Worm (Caenorhabditis elegans) whole organism, young adult: ENCODE measurements around the gene tag-234.
A peak's percentile ranks its signal among the peaks of the same experiment; 100 is the strongest.

Source experiments
- B0336.3 ChIP-seq: fragments of 200-800 bp; sonication (Bioruptor generic); IDR thresholded peaks from 2 replicates; pipeline ENCODE4 v1.3.6; 2022; ENCODE audit warnings: missing genetic modification characterization, missing compliant biosample characterization
- C17E4.6 ChIP-seq: fragments of 200-800 bp; sonication (Bioruptor generic); IDR thresholded peaks from 2 replicates; pipeline ENCODE4 v1.3.6; 2022; ENCODE audit warnings: missing genetic modification reagents, missing genetic modification characterization, missing compliant biosample characterization
- D2030.7 ChIP-seq: fragments of 200-800 bp; sonication (Bioruptor generic); IDR thresholded peaks from 2 replicates; pipeline ENCODE4 v1.3.6; 2022; ENCODE audit warnings: missing genetic modification reagents, missing genetic modification characterization, missing compliant biosample characterization
- F10E7.11 ChIP-seq: sonication (generic microtip); optimal IDR thresholded peaks from 2 replicates; lab custom pipeline; 2017; ENCODE audit warnings: mild to moderate bottlenecking, missing genetic modification characterization, moderate library complexity, missing compliant biosample characterization
- F22D6.2 ChIP-seq: sonication (generic microtip); optimal IDR thresholded peaks from 2 replicates; lab custom pipeline; 2016; ENCODE audit warnings: mild to moderate bottlenecking, missing genetic modification characterization, missing compliant biosample characterization
- F37B4.10 ChIP-seq: fragments of 200-800 bp; sonication (Bioruptor generic); IDR thresholded peaks from 2 replicates; pipeline ENCODE4 v1.3.6; 2022; ENCODE audit warnings: missing genetic modification characterization, missing compliant biosample characterization
- F55B11.4 ChIP-seq: sonication (generic microtip); optimal IDR thresholded peaks from 2 replicates; lab custom pipeline; 2016; ENCODE audit warnings: missing compliant biosample characterization, missing genetic modification characterization, borderline replicate concordance; ENCODE audit not compliant: insufficient read depth
- K12H6.12 ChIP-seq: fragments of 200-800 bp; sonication (Bioruptor generic); optimal IDR thresholded peaks from 2 replicates; lab custom pipeline; 2018; ENCODE audit warnings: mild to moderate bottlenecking, missing genetic modification characterization, missing compliant biosample characterization
- Y53F4B.3 ChIP-seq: fragments of 200-800 bp; sonication (Bioruptor generic); IDR thresholded peaks from 2 replicates; pipeline ENCODE4 v1.3.6; 2022; ENCODE audit warnings: missing genetic modification reagents, missing genetic modification characterization, missing compliant biosample characterization
- Y67H2A.10 ChIP-seq: fragments of 200-800 bp; sonication (Bioruptor generic); conservative IDR thresholded peaks from 2 replicates; pipeline ENCODE4 v1.3.6; 2022; ENCODE audit warnings: missing genetic modification reagents, missing genetic modification characterization, missing compliant biosample characterization
- Y79H2A.3 ChIP-seq: fragments of 200-800 bp; sonication (Bioruptor generic); conservative IDR thresholded peaks from 2 replicates; pipeline ENCODE4 v1.3.6; 2022; ENCODE audit warnings: missing genetic modification reagents, missing genetic modification characterization, missing compliant biosample characterization
- aptf-3 ChIP-seq: fragments of 200-800 bp; sonication (Bioruptor generic); IDR thresholded peaks from 2 replicates; pipeline ENCODE4 v1.3.6; 2022; ENCODE audit warnings: missing genetic modification characterization, missing compliant biosample characterization
- atf-7 ChIP-seq: sonication (generic microtip); optimal IDR thresholded peaks from 2 replicates; lab custom pipeline; 2017; ENCODE audit warnings: mild to moderate bottlenecking, missing genetic modification characterization, missing compliant biosample characterization
- attf-3 ChIP-seq: fragments of 200-800 bp; sonication (Bioruptor generic); conservative IDR thresholded peaks from 2 replicates; pipeline ENCODE4 v1.3.6; 2022; ENCODE audit warnings: missing genetic modification reagents, missing genetic modification characterization, missing compliant biosample characterization
- attf-5 ChIP-seq: fragments of 200-800 bp; sonication (Bioruptor generic); optimal IDR thresholded peaks from 2 replicates; lab custom pipeline; 2018; ENCODE audit warnings: mild to moderate bottlenecking, missing genetic modification characterization, missing compliant biosample characterization
- attf-6 ChIP-seq: fragments of 200-800 bp; sonication (Bioruptor generic); IDR thresholded peaks from 2 replicates; pipeline ENCODE4 v1.3.6; 2022; ENCODE audit warnings: missing genetic modification reagents, missing genetic modification characterization, missing compliant biosample characterization
- bed-2 ChIP-seq: fragments of 200-800 bp; sonication (Bioruptor generic); IDR thresholded peaks from 2 replicates; pipeline ENCODE4 v1.3.6; 2022; ENCODE audit warnings: missing genetic modification reagents, missing genetic modification characterization, missing compliant biosample characterization
- ccch-3 ChIP-seq: fragments of 200-800 bp; sonication (Bioruptor generic); optimal IDR thresholded peaks from 2 replicates; lab custom pipeline; 2018; ENCODE audit warnings: mild to moderate bottlenecking, missing genetic modification characterization, missing compliant biosample characterization
- ceh-27 ChIP-seq: fragments of 200-800 bp; sonication (Bioruptor generic); optimal IDR thresholded peaks from 2 replicates; lab custom pipeline; 2018; ENCODE audit warnings: mild to moderate bottlenecking, missing genetic modification characterization, moderate library complexity, missing compliant biosample characterization
- ceh-58 ChIP-seq: fragments of 200-800 bp; sonication (Bioruptor generic); IDR thresholded peaks from 2 replicates; pipeline ENCODE4 v1.3.6; 2022; ENCODE audit warnings: missing genetic modification characterization, missing compliant biosample characterization
- ceh-79 ChIP-seq: sonication (generic microtip); optimal IDR thresholded peaks from 2 replicates; lab custom pipeline; 2017; ENCODE audit warnings: mild to moderate bottlenecking, missing genetic modification characterization, missing compliant biosample characterization
- ceh-91 ChIP-seq: fragments of 200-800 bp; sonication (Bioruptor generic); IDR thresholded peaks from 2 replicates; pipeline ENCODE4 v1.3.6; 2022; ENCODE audit warnings: missing genetic modification reagents, missing genetic modification characterization, missing compliant biosample characterization
- chd-7 ChIP-seq: sonication (generic microtip); optimal IDR thresholded peaks from 2 replicates; lab custom pipeline; 2016; ENCODE audit warnings: mild to moderate bottlenecking, missing genetic modification characterization, moderate library complexity, missing compliant biosample characterization
- dox-1 ChIP-seq: fragments of 200-800 bp; sonication (Bioruptor generic); IDR thresholded peaks from 2 replicates; pipeline ENCODE4 v1.3.6; 2022; ENCODE audit warnings: missing genetic modification reagents, missing genetic modification characterization, missing compliant biosample characterization
- dpff-1 ChIP-seq: sonication (generic microtip); optimal IDR thresholded peaks from 2 replicates; lab custom pipeline; 2017; ENCODE audit warnings: mild to moderate bottlenecking, missing genetic modification characterization, missing compliant biosample characterization
- ets-4 ChIP-seq: fragments of 200-800 bp; sonication (Bioruptor generic); optimal IDR thresholded peaks from 2 replicates; lab custom pipeline; 2018; ENCODE audit warnings: mild to moderate bottlenecking, missing genetic modification characterization, missing compliant biosample characterization
- fkh-3 ChIP-seq: sonication (generic microtip); optimal IDR thresholded peaks from 2 replicates; lab custom pipeline; 2016; ENCODE audit warnings: mild to moderate bottlenecking, missing genetic modification characterization, missing compliant biosample characterization
- hsf-1 ChIP-seq: fragments of 200-800 bp; sonication (Bioruptor generic); IDR thresholded peaks from 2 replicates; pipeline ENCODE4 v1.3.6; 2022; ENCODE audit warnings: missing genetic modification reagents, missing genetic modification characterization, missing compliant biosample characterization
- lag-1 ChIP-seq: fragments of 200-800 bp; sonication (Bioruptor generic); IDR thresholded peaks from 2 replicates; pipeline ENCODE4 v1.3.6; 2022; ENCODE audit warnings: missing genetic modification reagents, missing genetic modification characterization, missing compliant biosample characterization
- let-607 ChIP-seq, 2 experiments: fragments of 200-800 bp in 1 of 2; sonication (Bioruptor generic) in 1 of 2; sonication (generic microtip) in 1 of 2; optimal IDR thresholded peaks; 2 replicates each; lab custom pipeline; 2016 to 2018; ENCODE audit warnings: mild to moderate bottlenecking in 2 of 2, missing compliant biosample characterization in 2 of 2, missing genetic modification characterization in 2 of 2, moderate library complexity in 2 of 2, missing genotype in 1 of 2
- lin-40 ChIP-seq: sonication (generic microtip); optimal IDR thresholded peaks from 2 replicates; lab custom pipeline; 2016; ENCODE audit warnings: missing genetic modification characterization, mild to moderate bottlenecking, missing compliant biosample characterization, missing genotype, missing genetic modification reagents
- madf-8 ChIP-seq: fragments of 200-800 bp; sonication (Bioruptor generic); conservative IDR thresholded peaks from 2 replicates; pipeline ENCODE4 v1.3.6; 2022; ENCODE audit warnings: missing genetic modification reagents, missing genetic modification characterization, missing compliant biosample characterization
- mes-4 ChIP-seq: sonication (generic microtip); optimal IDR thresholded peaks from 2 replicates; lab custom pipeline; 2016; ENCODE audit warnings: missing genotype, missing genetic modification characterization, missing compliant biosample characterization
- mxl-1 ChIP-seq: sonication (generic microtip); optimal IDR thresholded peaks from 2 replicates; lab custom pipeline; 2016; ENCODE audit warnings: missing genetic modification characterization, missing compliant biosample characterization
- nfya-1 ChIP-seq: sonication (generic microtip); optimal IDR thresholded peaks from 2 replicates; lab custom pipeline; 2017; ENCODE audit warnings: antibody characterized with exemption, missing compliant biosample characterization, missing genetic modification characterization, borderline replicate concordance; ENCODE audit not compliant: insufficient read depth
- nfya-2 ChIP-seq: fragments of 200-800 bp; sonication (Bioruptor generic); IDR thresholded peaks from 2 replicates; pipeline ENCODE4 v1.3.6; 2022; ENCODE audit warnings: missing genetic modification reagents, missing genetic modification characterization, missing compliant biosample characterization
- nfyb-1 ChIP-seq: fragments of 200-800 bp; sonication (Bioruptor generic); IDR thresholded peaks from 2 replicates; pipeline ENCODE4 v1.3.6; 2022; ENCODE audit warnings: missing genetic modification reagents, missing genetic modification characterization, missing compliant biosample characterization
- nhr-120 ChIP-seq: fragments of 200-800 bp; sonication (Bioruptor generic); IDR thresholded peaks from 2 replicates; pipeline ENCODE4 v1.3.6; 2022; ENCODE audit warnings: missing genetic modification characterization, missing compliant biosample characterization
- nhr-179 ChIP-seq: sonication (generic microtip); optimal IDR thresholded peaks from 2 replicates; lab custom pipeline; 2016; ENCODE audit warnings: mild to moderate bottlenecking, missing genetic modification characterization, missing compliant biosample characterization
- nhr-80 ChIP-seq: sonication (generic microtip); optimal IDR thresholded peaks from 2 replicates; lab custom pipeline; 2016; ENCODE audit warnings: missing genetic modification characterization, missing compliant biosample characterization
- rcor-1 ChIP-seq: fragments of 200-800 bp; sonication (Bioruptor generic); IDR thresholded peaks from 2 replicates; pipeline ENCODE4 v1.3.6; 2022; ENCODE audit warnings: missing genetic modification reagents, missing genetic modification characterization, missing compliant biosample characterization
- rec-8 ChIP-seq, 2 experiments: sonication (generic microtip); optimal IDR thresholded peaks; 2 replicates each; lab custom pipeline; 2016; ENCODE audit warnings: mild to moderate bottlenecking in 2 of 2, missing genetic modification characterization in 2 of 2, missing genetic modification reagents in 2 of 2, missing genotype in 2 of 2, missing biosample characterization in 1 of 2, missing compliant biosample characterization in 1 of 2, moderate library complexity in 1 of 2
- repo-1 ChIP-seq: sonication (generic microtip); optimal IDR thresholded peaks from 2 replicates; lab custom pipeline; 2017; ENCODE audit warnings: mild to moderate bottlenecking, missing genetic modification characterization, missing compliant biosample characterization
- sdz-38 ChIP-seq: sonication (generic microtip); optimal IDR thresholded peaks from 2 replicates; lab custom pipeline; 2016; ENCODE audit warnings: missing genotype, missing genetic modification characterization, missing compliant biosample characterization
- sea-2 ChIP-seq: fragments of 200-800 bp; sonication (Bioruptor generic); IDR thresholded peaks from 2 replicates; pipeline ENCODE4 v1.3.6; 2022; ENCODE audit warnings: missing genetic modification characterization, missing compliant biosample characterization
- tlf-1 ChIP-seq: fragments of 200-800 bp; sonication (Bioruptor generic); optimal IDR thresholded peaks from 2 replicates; lab custom pipeline; 2018; ENCODE audit warnings: mild to moderate bottlenecking, missing genetic modification characterization, missing compliant biosample characterization
- unc-62 ChIP-seq: fragments of 150-350 bp; optimal IDR thresholded peaks from 2 replicates; lab custom pipeline; 2014; ENCODE audit warnings: missing biosample characterization, missing genetic modification reagents, missing genetic modification characterization
- zfh-2 ChIP-seq: fragments of 200-800 bp; sonication (Bioruptor generic); conservative IDR thresholded peaks from 2 replicates; pipeline ENCODE4 v1.3.6; 2022; ENCODE audit warnings: missing genetic modification reagents, missing genetic modification characterization, missing compliant biosample characterization
- zim-3 ChIP-seq: sonication (generic microtip); optimal IDR thresholded peaks from 2 replicates; lab custom pipeline; 2017; ENCODE audit warnings: mild to moderate bottlenecking, missing genetic modification characterization, moderate library complexity, missing compliant biosample characterization
- ztf-28 ChIP-seq: fragments of 200-800 bp; sonication (Bioruptor generic); IDR thresholded peaks from 2 replicates; pipeline ENCODE4 v1.3.6; 2022; ENCODE audit warnings: missing genetic modification reagents, missing genetic modification characterization, missing compliant biosample characterization

tag-234 gene

ce11 chrII:5819655-5820054 is 44.3 kb upstream of the tag-234 start (continued):
- TF ChIP-seq nhr-120 (GFP tag; lab: Robert Waterston, UW), result no peak
- TF ChIP-seq ceh-79 (tag; lab: Kevin White, UChicago), result no peak
- no peak for TF ChIP-seq tlf-1 (GFP tag; lab: Kevin White, UChicago)
- no peak for TF ChIP-seq nfya-2
- no peak for TF ChIP-seq rec-8 (tag; optimal IDR thresholded peaks at IDR 0.05; lab: Kevin White, UChicago)
- TF ChIP-seq sea-2, result no peak
- 0 out of 2 replicates have a peak, but pooled peaks have one; percentile 61 for TF ChIP-seq ztf-28 (GFP tag; lab: Robert Waterston, UW)
- TF ChIP-seq dox-1 (GFP tag; lab: Robert Waterston, UW), result peak; percentile 70
- TF ChIP-seq D2030.7 (GFP tag; lab: Robert Waterston, UW), result peak; percentile 51; the same call in 1 of the 2 replicates
- no peak for TF ChIP-seq ceh-58 (GFP tag; lab: Robert Waterston, UW)
- no peak for TF ChIP-seq sdz-38 (tag; lab: Kevin White, UChicago)
- TF ChIP-seq Y79H2A.3, result no peak
- TF ChIP-seq F37B4.10 (GFP tag; lab: Robert Waterston, UW), result no peak
- no peak for TF ChIP-seq zfh-2 (GFP tag; lab: Robert Waterston, UW)
- no peak for TF ChIP-seq Y67H2A.10
- no peak for TF ChIP-seq aptf-3 (GFP tag; lab: Robert Waterston, UW)
- no peak for TF ChIP-seq B0336.3 (GFP tag; lab: Robert Waterston, UW)
- TF ChIP-seq bed-2 (GFP tag; lab: Robert Waterston, UW), result 0 out of 2 replicates have a peak, but pooled peaks have one; percentile 24
- no peak for TF ChIP-seq unc-62 (GFP tag; lab: Kevin White, UChicago)
- TF ChIP-seq mes-4 (tag; lab: Kevin White, UChicago), result no peak
- TF ChIP-seq hsf-1, result no peak
- 0 out of 2 replicates have a peak, but pooled peaks have one; percentile 35 for TF ChIP-seq attf-6 (GFP tag; lab: Robert Waterston, UW)
- TF ChIP-seq C17E4.6 (GFP tag; lab: Robert Waterston, UW), result no peak
- TF ChIP-seq ceh-91, result 0 out of 2 replicates have a peak, but pooled peaks have one; percentile 55
- TF ChIP-seq ceh-27 (GFP tag; lab: Kevin White, UChicago), result peak; percentile 29
- peak; percentile 31 for TF ChIP-seq attf-5 (GFP tag; lab: Kevin White, UChicago)
- no peak for TF ChIP-seq zim-3 (tag; lab: Kevin White, UChicago)
- no peak for TF ChIP-seq nfya-1
- no peak for TF ChIP-seq Y53F4B.3
- TF ChIP-seq chd-7 (tag; lab: Kevin White, UChicago), result no peak
- TF ChIP-seq nfyb-1, result no peak
- no peak for TF ChIP-seq nhr-80 (tag; lab: Kevin White, UChicago)
- TF ChIP-seq mxl-1 (tag; lab: Kevin White, UChicago), result no peak
- TF ChIP-seq lag-1 (GFP tag; lab: Robert Waterston, UW), result no peak
- TF ChIP-seq repo-1 (tag; lab: Kevin White, UChicago), result no peak
- no peak for TF ChIP-seq ccch-3 (GFP tag; lab: Kevin White, UChicago)
- no peak for TF ChIP-seq nhr-179 (tag; lab: Kevin White, UChicago)
- TF ChIP-seq lin-40 (tag; lab: Kevin White, UChicago), result no peak
- no peak for TF ChIP-seq F22D6.2 (tag; lab: Kevin White, UChicago)
- TF ChIP-seq rcor-1 (GFP tag; lab: Robert Waterston, UW), result peak; percentile 68
- TF ChIP-seq dpff-1 (tag; lab: Kevin White, UChicago), result no peak
- no peak for TF ChIP-seq F55B11.4
- no peak for TF ChIP-seq attf-3 (GFP tag; lab: Robert Waterston, UW)
- no peak for TF ChIP-seq let-607 (tag; optimal IDR thresholded peaks at IDR 0.05; lab: Kevin White, UChicago)
- no peak for TF ChIP-seq ets-4 (GFP tag; lab: Kevin White, UChicago)
- no peak for TF ChIP-seq K12H6.12 (tag; lab: Kevin White, UChicago)
- no peak for TF ChIP-seq atf-7 (tag; lab: Kevin White, UChicago)
- peak; percentile 39; the same call in 1 of the 2 replicates for TF ChIP-seq madf-8 (GFP tag; lab: Robert Waterston, UW)
- no peak for TF ChIP-seq F10E7.11 (tag; lab: Kevin White, UChicago)
- TF ChIP-seq fkh-3 (tag; lab: Kevin White, UChicago), result no peak
